Fruit fly (Drosophila melanogaster) whole organism, pupa: ENCODE data around the gene CAH9.

Experiments
- CG10348 ChIP-seq: fragments of 200-800 bp; sonication (Bioruptor generic); IDR thresholded peaks from 2 replicates; pipeline ENCODE4 v1.3.6; 2022; ENCODE audit warnings: missing biosample characterization, missing genetic modification characterization
- CG34367 ChIP-seq: fragments of 200-800 bp; sonication (Bioruptor generic); optimal IDR thresholded peaks from 2 replicates; lab custom pipeline; 2018; ENCODE audit warnings: missing biosample characterization, mild to moderate bottlenecking, missing genetic modification characterization
- CG8301 ChIP-seq: fragments of 200-800 bp; sonication (Bioruptor generic); optimal IDR thresholded peaks from 2 replicates; lab custom pipeline; 2018; ENCODE audit warnings: missing biosample characterization, mild to moderate bottlenecking, missing genetic modification characterization
- D1 ChIP-seq: fragments of 200-800 bp; sonication (Bioruptor generic); optimal IDR thresholded peaks from 2 replicates; lab custom pipeline; 2018; ENCODE audit warnings: missing biosample characterization, mild to moderate bottlenecking, missing genetic modification characterization, moderate library complexity
- EcR ChIP-seq: fragments of 200-800 bp; sonication (Bioruptor generic); optimal IDR thresholded peaks from 3 replicates; lab custom pipeline; 2019; ENCODE audit warnings: missing biosample characterization, missing genetic modification characterization, mild to moderate bottlenecking, moderate library complexity, missing genetic modification reagents
- Ets98B ChIP-seq: fragments of 200-800 bp; sonication (Bioruptor generic); IDR thresholded peaks from 2 replicates; pipeline ENCODE4 v1.3.6; 2022; ENCODE audit warnings: missing biosample characterization, missing genetic modification characterization
- Pif1A ChIP-seq: fragments of 200-800 bp; sonication (Bioruptor generic); optimal IDR thresholded peaks from 3 replicates; lab custom pipeline; 2016; ENCODE audit warnings: missing biosample characterization, missing genetic modification characterization
- Pif1B ChIP-seq: fragments of 200-800 bp; sonication (Bioruptor generic); optimal IDR thresholded peaks from 3 replicates; lab custom pipeline; 2016; ENCODE audit warnings: missing biosample characterization, missing genetic modification characterization
- rn ChIP-seq: fragments of 200-800 bp; sonication (Bioruptor generic); IDR thresholded peaks from 2 replicates; pipeline ENCODE4 v1.3.6; 2022; ENCODE audit warnings: missing biosample characterization, missing genetic modification characterization

dm6 chr3R:27106134-27106694 lies at the start of gene CAH9:
- TF ChIP-seq D1 (tag; lab: Kevin White, UChicago) (no peak), Pif1A (GFP tag; lab: Kevin White, UChicago) (no peak), EcR (GFP tag; lab: Kevin White, UChicago) (no peak), rn (GFP tag; lab: Robert Waterston, UW) (no peak), CG10348 (GFP tag; lab: Robert Waterston, UW) (no peak), CG8301 (tag; lab: Kevin White, UChicago) (no peak), Ets98B (no peak), Pif1B (GFP tag; lab: Kevin White, UChicago) (no peak), CG34367 (tag; lab: Kevin White, UChicago) (no peak)
